Fruit fly (Drosophila melanogaster) whole organism, embryonic: ENCODE measurements around the gene CG6689.
A peak's percentile ranks its signal among the peaks of the same experiment; 100 is the strongest.

Experiments
- BEAF-32 ChIP-seq: fragments of 200-800 bp; sonication (Bioruptor generic); optimal IDR thresholded peaks from 3 replicates; lab custom pipeline; 2017; ENCODE audit warnings: missing biosample characterization, missing genetic modification characterization, mild to moderate bottlenecking, moderate library complexity, missing genetic modification reagents
- CG1024 ChIP-seq: fragments of 200-800 bp; sonication (Bioruptor generic); IDR thresholded peaks from 2 replicates; pipeline ENCODE4 v1.3.6; 2022; ENCODE audit warnings: missing biosample characterization, missing genetic modification characterization
- CG10267 ChIP-seq: fragments of 200-800 bp; sonication (Bioruptor generic); optimal IDR thresholded peaks from 2 replicates; lab custom pipeline; 2018; ENCODE audit warnings: missing biosample characterization, mild to moderate bottlenecking, missing genetic modification characterization, moderate library complexity
- CG11456 ChIP-seq: fragments of 200-800 bp; sonication (Bioruptor generic); IDR thresholded peaks from 3 replicates; pipeline ENCODE4 v1.3.6; 2022; ENCODE audit warnings: missing biosample characterization, missing genetic modification characterization
- CG12219 ChIP-seq: fragments of 200-800 bp; sonication (Bioruptor generic); optimal IDR thresholded peaks from 3 replicates; lab custom pipeline; 2018; ENCODE audit warnings: missing biosample characterization, mild to moderate bottlenecking, missing genetic modification characterization
- CG1529 ChIP-seq: fragments of 200-800 bp; sonication (Bioruptor generic); optimal IDR thresholded peaks from 3 replicates; lab custom pipeline; 2018; ENCODE audit warnings: missing biosample characterization, missing genetic modification characterization
- CG16779 ChIP-seq: fragments of 200-800 bp; sonication (Bioruptor generic); IDR thresholded peaks from 2 replicates; pipeline ENCODE4 v1.3.6; 2022; ENCODE audit warnings: missing biosample characterization, missing genetic modification characterization
- CG16863 ChIP-seq: fragments of 200-800 bp; sonication (Bioruptor generic); optimal IDR thresholded peaks from 3 replicates; lab custom pipeline; 2016; ENCODE audit warnings: missing biosample characterization, missing genetic modification characterization
- CG17328 ChIP-seq: fragments of 200-800 bp; sonication (Bioruptor generic); IDR thresholded peaks from 2 replicates; pipeline ENCODE4 v1.3.6; 2022; ENCODE audit warnings: missing biosample characterization, missing genetic modification characterization
- CG17912 ChIP-seq: fragments of 200-800 bp; sonication (Bioruptor generic); optimal IDR thresholded peaks from 2 replicates; lab custom pipeline; 2018; ENCODE audit warnings: missing biosample characterization, mild to moderate bottlenecking, missing genetic modification characterization
- CG18764 ChIP-seq: fragments of 200-800 bp; sonication (Bioruptor generic); optimal IDR thresholded peaks from 3 replicates; lab custom pipeline; 2016; ENCODE audit warnings: missing biosample characterization, missing genetic modification characterization
- CG32767 ChIP-seq: fragments of 200-800 bp; sonication (Bioruptor generic); IDR thresholded peaks from 2 replicates; pipeline ENCODE4 v1.3.6; 2022; ENCODE audit warnings: missing biosample characterization, missing genetic modification characterization
- CG3726 ChIP-seq: fragments of 200-800 bp; sonication (Bioruptor generic); IDR thresholded peaks from 3 replicates; pipeline ENCODE4, ENCODE4 v1.3.6; 2022; ENCODE audit warnings: missing biosample characterization, missing genetic modification characterization
- CG5245 ChIP-seq: fragments of 200-800 bp; sonication (Bioruptor generic); optimal IDR thresholded peaks from 3 replicates; lab custom pipeline; 2016; ENCODE audit warnings: missing biosample characterization, missing genetic modification characterization
- CG6813 ChIP-seq: fragments of 200-800 bp; sonication (Bioruptor generic); optimal IDR thresholded peaks from 2 replicates; lab custom pipeline; 2017; ENCODE audit warnings: missing biosample characterization, missing genetic modification characterization, mild to moderate bottlenecking, moderate library complexity, missing genetic modification reagents
- CG7271 ChIP-seq: fragments of 200-800 bp; sonication (Bioruptor generic); optimal IDR thresholded peaks from 2 replicates; lab custom pipeline; 2018; ENCODE audit warnings: missing biosample characterization, mild to moderate bottlenecking, missing genetic modification characterization, moderate library complexity
- CG8765 ChIP-seq: fragments of 200-800 bp; sonication (Bioruptor generic); IDR thresholded peaks from 2 replicates; pipeline ENCODE4 v1.3.6; 2022; ENCODE audit warnings: missing biosample characterization, missing genetic modification characterization
- CTCF ChIP-seq: fragments of 200-800 bp; sonication (Bioruptor generic); optimal IDR thresholded peaks from 2 replicates; lab custom pipeline; 2017; ENCODE audit warnings: missing biosample characterization, mild to moderate bottlenecking, missing genetic modification characterization, moderate library complexity
- Dref ChIP-seq: fragments of 200-800 bp; sonication (Bioruptor generic); IDR thresholded peaks from 2 replicates; pipeline ENCODE4 v1.3.6; 2022; ENCODE audit warnings: missing biosample characterization, missing genetic modification characterization
- Ets65A ChIP-seq: fragments of 200-800 bp; sonication (Bioruptor generic); peaks from one replicate; lab custom pipeline; 2016; ENCODE audit warnings: missing biosample characterization, missing genetic modification characterization
- Hr51 ChIP-seq, 2 experiments: fragments of 200-800 bp; sonication (Bioruptor generic); optimal IDR thresholded peaks; 2 replicates in 1 of 2; 3 replicates in 1 of 2; lab custom pipeline; 2016 to 2018; ENCODE audit warnings: missing biosample characterization in 2 of 2, missing genetic modification characterization in 2 of 2, mild to moderate bottlenecking in 1 of 2, moderate library complexity in 1 of 2
- Hsf ChIP-seq: fragments of 200-800 bp; sonication (Bioruptor generic); optimal IDR thresholded peaks from 3 replicates; lab custom pipeline; 2016; ENCODE audit warnings: missing biosample characterization, missing genetic modification characterization
- Jarid2 ChIP-seq: fragments of 200-800 bp; sonication (Bioruptor generic); optimal IDR thresholded peaks from 3 replicates; lab custom pipeline; 2017; ENCODE audit warnings: mild to moderate bottlenecking, missing biosample characterization, missing genetic modification reagents, missing genetic modification characterization
- NC2β ChIP-seq: fragments of 200-800 bp; sonication (Bioruptor generic); optimal IDR thresholded peaks from 2 replicates; lab custom pipeline; 2016; ENCODE audit warnings: missing biosample characterization, missing genetic modification characterization
- Nf-YB ChIP-seq: fragments of 200-800 bp; sonication (Bioruptor generic); optimal IDR thresholded peaks from 3 replicates; lab custom pipeline; 2019; ENCODE audit warnings: missing biosample characterization, mild to moderate bottlenecking, missing genetic modification characterization, moderate library complexity
- Oaz ChIP-seq: fragments of 200-800 bp; sonication (Bioruptor generic); IDR thresholded peaks from 2 replicates; pipeline ENCODE4 v1.3.6; 2022; ENCODE audit warnings: missing biosample characterization, missing genetic modification characterization
- Taf1 ChIP-seq: fragments of 200-800 bp; sonication (Bioruptor generic); IDR thresholded peaks from 2 replicates; pipeline ENCODE4 v1.3.6; 2022; ENCODE audit warnings: missing biosample characterization, missing genetic modification characterization
- YL-1 ChIP-seq: fragments of 200-800 bp; sonication (Bioruptor generic); optimal IDR thresholded peaks from 3 replicates; lab custom pipeline; 2017; ENCODE audit warnings: missing biosample characterization, mild to moderate bottlenecking, missing genetic modification characterization
- abd-A ChIP-seq: fragments of 200-800 bp; sonication (Bioruptor generic); optimal IDR thresholded peaks from 3 replicates; lab custom pipeline; 2019; ENCODE audit warnings: missing biosample characterization, mild to moderate bottlenecking, missing genetic modification characterization, moderate library complexity
- ac ChIP-seq: fragments of 200-800 bp; sonication (Bioruptor generic); optimal IDR thresholded peaks from 3 replicates; lab custom pipeline; 2017; ENCODE audit warnings: missing biosample characterization, mild to moderate bottlenecking, missing genetic modification characterization
- al ChIP-seq: fragments of 200-800 bp; sonication (Bioruptor generic); IDR thresholded peaks from 2 replicates; pipeline ENCODE4 v1.3.6; 2022; ENCODE audit warnings: missing biosample characterization, missing genetic modification characterization
- ap ChIP-seq: fragments of 200-800 bp; sonication (Bioruptor generic); IDR thresholded peaks from 2 replicates; pipeline ENCODE4 v1.3.6; 2022; ENCODE audit warnings: missing biosample characterization, missing genetic modification characterization
- ase ChIP-seq: fragments of 200-800 bp; sonication (Bioruptor generic); IDR thresholded peaks from 3 replicates; pipeline ENCODE4 v1.3.6; 2022; ENCODE audit warnings: missing biosample characterization, missing genetic modification characterization
- caup ChIP-seq: fragments of 200-800 bp; sonication (Bioruptor generic); optimal IDR thresholded peaks from 3 replicates; lab custom pipeline; 2017; ENCODE audit warnings: missing biosample characterization, mild to moderate bottlenecking, missing genetic modification characterization, moderate library complexity; ENCODE audit not compliant: severe bottlenecking
- crp ChIP-seq, 2 experiments: fragments of 200-800 bp; sonication (Bioruptor generic); optimal IDR thresholded peaks; 2 replicates in 1 of 2; 3 replicates in 1 of 2; lab custom pipeline; 2017; ENCODE audit warnings: missing biosample characterization in 2 of 2, missing genetic modification characterization in 2 of 2, mild to moderate bottlenecking in 1 of 2, moderate library complexity in 1 of 2
- danr ChIP-seq: fragments of 200-800 bp; sonication (Bioruptor generic); IDR thresholded peaks from 2 replicates; pipeline ENCODE4 v1.3.6; 2022; ENCODE audit warnings: missing biosample characterization, missing genetic modification characterization
- dimm ChIP-seq: fragments of 200-800 bp; sonication (Bioruptor generic); IDR thresholded peaks from 2 replicates; pipeline ENCODE4 v1.3.6; 2022; ENCODE audit warnings: missing biosample characterization, missing genetic modification characterization
- ems ChIP-seq: fragments of 200-800 bp; sonication (Bioruptor generic); optimal IDR thresholded peaks from 3 replicates; lab custom pipeline; 2016; ENCODE audit warnings: missing biosample characterization, missing genetic modification characterization
- fd3F ChIP-seq: fragments of 200-800 bp; sonication (Bioruptor generic); optimal IDR thresholded peaks from 2 replicates; lab custom pipeline; 2018; ENCODE audit warnings: missing biosample characterization, mild to moderate bottlenecking, missing genetic modification characterization, moderate library complexity
- gfzf ChIP-seq: fragments of 200-800 bp; sonication (Bioruptor generic); optimal IDR thresholded peaks from 2 replicates; lab custom pipeline; 2016; ENCODE audit warnings: missing biosample characterization, mild to moderate bottlenecking, missing genetic modification characterization, moderate library complexity
- jigr1 ChIP-seq: fragments of 200-800 bp; sonication (Bioruptor generic); IDR thresholded peaks from 3 replicates; pipeline ENCODE4 v1.3.6; 2022; ENCODE audit warnings: missing biosample characterization, missing genetic modification characterization
- klu ChIP-seq: fragments of 200-800 bp; sonication (Bioruptor generic); IDR thresholded peaks from 2 replicates; pipeline ENCODE4 v1.3.6; 2022; ENCODE audit warnings: missing biosample characterization, missing genetic modification characterization
- pfk ChIP-seq: fragments of 200-800 bp; sonication (Bioruptor generic); optimal IDR thresholded peaks from 2 replicates; lab custom pipeline; 2018; ENCODE audit warnings: missing biosample characterization, mild to moderate bottlenecking, missing genetic modification characterization, moderate library complexity
- pzg ChIP-seq: fragments of 200-800 bp; sonication (Bioruptor generic); optimal IDR thresholded peaks from 3 replicates; lab custom pipeline; 2018; ENCODE audit warnings: missing biosample characterization, mild to moderate bottlenecking, missing genetic modification characterization, moderate library complexity
- schlank ChIP-seq: fragments of 200-800 bp; sonication (Bioruptor generic); optimal IDR thresholded peaks from 2 replicates; lab custom pipeline; 2018; ENCODE audit warnings: missing biosample characterization, mild to moderate bottlenecking, missing genetic modification characterization
- shn ChIP-seq: fragments of 200-800 bp; sonication (Bioruptor generic); optimal IDR thresholded peaks from 3 replicates; lab custom pipeline; 2016; ENCODE audit warnings: missing biosample characterization, missing genetic modification characterization
- stwl ChIP-seq: fragments of 200-800 bp; sonication (Bioruptor generic); optimal IDR thresholded peaks from 3 replicates; lab custom pipeline; 2018; ENCODE audit warnings: missing biosample characterization, mild to moderate bottlenecking, missing genetic modification characterization, moderate library complexity
- tx ChIP-seq: fragments of 200-800 bp; sonication (Bioruptor generic); optimal IDR thresholded peaks from 2 replicates; lab custom pipeline; 2016; ENCODE audit warnings: missing biosample characterization, missing genetic modification characterization
- unc-4 ChIP-seq: fragments of 200-800 bp; sonication (Bioruptor generic); IDR thresholded peaks from 2 replicates; pipeline ENCODE4 v1.3.6; 2022; ENCODE audit warnings: missing biosample characterization, missing genetic modification characterization; ENCODE audit not compliant: partially characterized antibody

Gene CG6689

DNA sequence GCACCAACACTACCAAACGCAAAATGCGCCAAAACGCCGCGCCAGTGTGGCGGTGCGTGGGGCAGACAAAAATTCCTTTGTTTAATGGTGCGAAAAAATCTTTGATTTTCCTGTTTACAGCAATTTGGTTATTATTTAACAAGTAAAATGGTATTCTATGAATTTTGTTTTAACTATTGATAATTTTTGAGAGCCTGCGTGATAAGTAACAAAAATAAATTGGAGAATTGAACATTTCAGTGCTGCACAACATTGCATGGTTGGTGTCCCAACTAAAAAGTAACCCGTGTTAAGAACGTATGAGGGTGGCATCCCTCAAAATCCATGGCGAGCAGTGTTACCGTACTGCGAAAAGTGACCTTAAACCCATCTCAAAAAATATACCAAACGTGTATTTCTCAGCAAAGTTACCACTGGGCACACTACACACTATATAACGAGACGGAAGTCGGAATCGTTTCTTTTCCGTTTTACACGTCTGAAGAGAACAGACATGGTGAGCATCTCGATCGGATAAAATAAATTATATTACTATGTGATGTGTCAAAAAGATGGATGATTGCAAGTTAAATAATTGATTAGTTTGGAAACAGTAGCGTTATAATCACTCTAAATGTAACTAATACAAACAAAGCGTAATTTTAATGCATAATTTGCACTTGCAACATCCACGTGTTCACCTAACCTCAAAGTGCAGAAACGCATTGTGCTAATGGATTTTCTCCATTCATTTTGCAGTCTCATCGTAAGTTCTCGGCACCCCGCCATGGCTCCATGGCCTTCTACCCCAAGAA is 1.8 kb upstream of the CG6689 start, which contains the start of the genes CG6693 and RpL3 (continued):
- TF ChIP-seq CG11456, result peak; percentile 84
- peak; percentile 65 for TF ChIP-seq CG1024 (GFP tag; lab: Robert Waterston, UW)
- TF ChIP-seq CG8765 (GFP tag; lab: Robert Waterston, UW), result no peak
- TF ChIP-seq CG12219 (GFP tag; lab: Kevin White, UChicago), result peak; percentile 86
- TF ChIP-seq ac (GFP tag; lab: Kevin White, UChicago), result peak; percentile 66
- TF ChIP-seq al (GFP tag; lab: Robert Waterston, UW), result peak; percentile 29; the same call in 1 of the 2 replicates
- TF ChIP-seq CG7271 (tag; lab: Kevin White, UChicago), result peak; percentile 82
- peak; percentile 92 for TF ChIP-seq caup
- TF ChIP-seq schlank, result peak; percentile 79
- TF ChIP-seq shn (GFP tag; lab: Kevin White, UChicago), result peak; percentile 52
- peak; percentile 38 for TF ChIP-seq CG5245
- peak; percentile 54 for TF ChIP-seq CG1529 (GFP tag; lab: Kevin White, UChicago)
- TF ChIP-seq Dref (GFP tag; lab: Robert Waterston, UW), result peak; percentile 44
- TF ChIP-seq gfzf, result peak; percentile 100
- TF ChIP-seq CG16863 (GFP tag; lab: Kevin White, UChicago), result peak; percentile 58
- peak; percentile 80 for TF ChIP-seq CG16779 (GFP tag; lab: Robert Waterston, UW)
- TF ChIP-seq CG3726 (GFP tag; lab: Robert Waterston, UW), result no peak
- TF ChIP-seq crp (GFP tag; optimal IDR thresholded peaks at IDR 0.05; lab: Kevin White, UChicago), result peak in 1 of 2 experiments; percentile 34
- TF ChIP-seq fd3F, result peak; percentile 53
- no peak for TF ChIP-seq jigr1 (GFP tag; lab: Robert Waterston, UW)
- TF ChIP-seq CG17912 (GFP tag; lab: Kevin White, UChicago), result peak; percentile 76
- peak; percentile 90 for TF ChIP-seq CG6813
- peak; percentile 68 to 70 for TF ChIP-seq Hr51 (GFP tag; optimal IDR thresholded peaks at IDR 0.05; lab: Kevin White, UChicago)
- TF ChIP-seq stwl (tag; lab: Kevin White, UChicago), result peak; percentile 49
- TF ChIP-seq ems, result peak; percentile 46
- TF ChIP-seq NC2β (GFP tag; lab: Kevin White, UChicago), result peak; percentile 96
- TF ChIP-seq CG10267 (tag; lab: Kevin White, UChicago), result peak; percentile 96
- no peak for TF ChIP-seq dimm (GFP tag; lab: Robert Waterston, UW)
- peak; percentile 99 for TF ChIP-seq Ets65A (GFP tag; lab: Kevin White, UChicago)
- peak; percentile 56 for TF ChIP-seq Nf-YB
- 0 out of 2 replicates have a peak, but pooled peaks have one; percentile 34 for TF ChIP-seq unc-4 (GFP tag; lab: Robert Waterston, UW)
- peak; percentile 37 for TF ChIP-seq Taf1
- peak; percentile 63 for TF ChIP-seq CG17328
- TF ChIP-seq CG18764 (GFP tag; lab: Kevin White, UChicago), result peak; percentile 62
- TF ChIP-seq abd-A (tag; lab: Kevin White, UChicago), result no peak
- peak; percentile 76 for TF ChIP-seq pfk (GFP tag; lab: Kevin White, UChicago)
- TF ChIP-seq CTCF (GFP tag; lab: Kevin White, UChicago), result peak; percentile 64
- no peak for TF ChIP-seq danr (GFP tag; lab: Robert Waterston, UW)
- TF ChIP-seq Jarid2 (GFP tag; lab: Kevin White, UChicago), result peak; percentile 85
- peak; percentile 61 for TF ChIP-seq BEAF-32
- no peak for TF ChIP-seq klu (GFP tag; lab: Robert Waterston, UW)
- peak; percentile 98 for TF ChIP-seq YL-1 (GFP tag; lab: Kevin White, UChicago)
- TF ChIP-seq ase (GFP tag; lab: Robert Waterston, UW), result peak; percentile 43; the same call in 1 of the 3 replicates
- peak; percentile 43; the same call in 1 of the 2 replicates for TF ChIP-seq ap (GFP tag; lab: Robert Waterston, UW)
- TF ChIP-seq Oaz, result no peak
- peak; percentile 99 for TF ChIP-seq pzg (GFP tag; lab: Kevin White, UChicago)
- TF ChIP-seq CG32767, result peak; percentile 49; the same call in 1 of the 2 replicates
- no peak for TF ChIP-seq tx (GFP tag; lab: Kevin White, UChicago)
- peak; percentile 59 for TF ChIP-seq Hsf
